Fruit fly (Drosophila melanogaster): Measurements from ENCODE around the gene CG1113.

DNA sequence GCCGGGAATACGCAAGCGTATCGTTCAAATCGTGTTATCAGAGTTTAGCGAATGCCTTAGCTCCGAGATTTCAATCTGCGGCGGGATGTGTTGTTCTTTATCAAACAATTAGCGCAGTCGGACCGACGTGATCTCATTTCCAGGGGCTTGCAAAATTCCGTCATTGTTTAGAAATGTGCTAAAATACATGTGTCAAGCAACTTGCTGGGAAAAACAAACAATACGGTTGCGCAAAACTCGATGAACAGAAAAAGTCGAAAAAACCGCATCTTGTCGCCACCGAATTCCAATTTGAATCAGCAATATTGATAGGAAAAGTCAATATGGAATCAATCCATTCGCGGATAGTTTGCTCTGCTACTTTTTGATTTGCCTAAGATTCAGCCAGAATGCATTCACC is 9.6 kb downstream of the CG1113 start, which contains the start of gene Tim17a2:
- no peak for TF ChIP-seq Pif1B (GFP tag; optimal IDR thresholded peaks at IDR 0.05)
- no peak for TF ChIP-seq EcR (GFP tag; optimal IDR thresholded peaks at IDR 0.05)
- no peak for TF ChIP-seq CG13204 (GFP tag; optimal IDR thresholded peaks at IDR 0.05)

Measured in whole organism, pupa.